Worm (Caenorhabditis elegans): ENCODE measurements around the gene F57B9.3.

The F57B9.3 gene

ce11 chrIII:6931896-6932295, 7.7 kb upstream of the F57B9.3 start, which contains the start of gene byn-1:
TSS of gene byn-1 (plus strand) at chrIII:6932001.
- no peak for TF ChIP-seq ztf-11 (tag; optimal IDR thresholded peaks at IDR 0.05)
- TF ChIP-seq unc-39 (tag; optimal IDR thresholded peaks at IDR 0.05), result no peak
- TF ChIP-seq unc-120 (tag; optimal IDR thresholded peaks at IDR 0.05; ENCODE audit: poor library complexity, severe bottlenecking), result no peak
- TF ChIP-seq ceh-83 (GFP tag; optimal IDR thresholded peaks at IDR 0.05), result no peak
- no peak for TF ChIP-seq mab-5 (tag; optimal IDR thresholded peaks at IDR 0.05)
- TF ChIP-seq drap-1 (GFP tag; optimal IDR thresholded peaks at IDR 0.05), result no peak
- TF ChIP-seq blmp-1 (tag; optimal IDR thresholded peaks at IDR 0.05), result no peak
- TF ChIP-seq unc-62 (GFP tag; optimal IDR thresholded peaks at IDR 0.05), result no peak
- no peak for TF ChIP-seq lsy-2 (tag; optimal IDR thresholded peaks at IDR 0.05)
- no peak for TF ChIP-seq zip-8 (tag; optimal IDR thresholded peaks at IDR 0.05)
- TF ChIP-seq mls-2 (tag; optimal IDR thresholded peaks at IDR 0.05), result no peak
- TF ChIP-seq sptf-1 (tag; optimal IDR thresholded peaks at IDR 0.05), result no peak
- TF ChIP-seq pha-4 (tag; optimal IDR thresholded peaks at IDR 0.05), result no peak
- no peak for TF ChIP-seq ces-1 (GFP tag; optimal IDR thresholded peaks at IDR 0.05)
- no peak for TF ChIP-seq ham-2 (GFP tag; optimal IDR thresholded peaks at IDR 0.05)

- TF ChIP-seq sem-2 (GFP tag; optimal IDR thresholded peaks at IDR 0.05) (no peak), lsy-2 (tag; optimal IDR thresholded peaks at IDR 0.05) (no peak), ceh-43 (GFP tag; optimal IDR thresholded peaks at IDR 0.05) (no peak), mls-2 (tag; optimal IDR thresholded peaks at IDR 0.05) (no peak), drap-1 (GFP tag; optimal IDR thresholded peaks at IDR 0.05) (no peak), unc-39 (tag; optimal IDR thresholded peaks at IDR 0.05) (no peak), unc-120 (tag; optimal IDR thresholded peaks at IDR 0.05; ENCODE audit: poor library complexity, severe bottlenecking) (no peak), ces-1 (GFP tag; optimal IDR thresholded peaks at IDR 0.05) (no peak), lin-13 (tag; optimal IDR thresholded peaks at IDR 0.05) (no peak), nhr-28 (tag; optimal IDR thresholded peaks at IDR 0.05) (no peak)
Measured at ce11 chrIII:6935269-6936017, 4.2 kb upstream of the F57B9.3 start, which contains the start of the genes F57B9.8 and coq-2. TSS of gene F57B9.8 (minus strand) at chrIII:6935319. TSS of gene coq-2 (plus strand) at chrIII:6935967.

- TF ChIP-seq ces-1 (GFP tag; optimal IDR thresholded peaks at IDR 0.05) (no peak), lsy-2 (tag; optimal IDR thresholded peaks at IDR 0.05) (no peak), blmp-1 (tag; optimal IDR thresholded peaks at IDR 0.05) (no peak), pha-4 (tag; optimal IDR thresholded peaks at IDR 0.05) (no peak), hlh-1 (tag; optimal IDR thresholded peaks at IDR 0.05) (no peak), nhr-12 (tag; optimal IDR thresholded peaks at IDR 0.05) (no peak), flh-1 (GFP tag; optimal IDR thresholded peaks at IDR 0.05) (no peak), sptf-1 (tag; optimal IDR thresholded peaks at IDR 0.05) (no peak)
Measured at ce11 chrIII:6945319-6945718, 5.7 kb downstream of the F57B9.3 start.

- TF ChIP-seq tbx-8 (GFP tag; optimal IDR thresholded peaks at IDR 0.05), result no peak
- TF ChIP-seq elt-1 (tag; optimal IDR thresholded peaks at IDR 0.05; ENCODE audit: borderline replicate concordance, insufficient read depth), result no peak
- no peak for TF ChIP-seq lin-13 (tag; optimal IDR thresholded peaks at IDR 0.05)
- TF ChIP-seq hlh-1 (tag; optimal IDR thresholded peaks at IDR 0.05), result no peak
- no peak for TF ChIP-seq ceh-39 (tag; optimal IDR thresholded peaks at IDR 0.05)
- no peak for TF ChIP-seq M03D4.4 (tag; optimal IDR thresholded peaks at IDR 0.05)
- no peak for TF ChIP-seq ceh-43 (GFP tag; optimal IDR thresholded peaks at IDR 0.05)
- no peak for TF ChIP-seq sem-2 (GFP tag; optimal IDR thresholded peaks at IDR 0.05)
- TF ChIP-seq cnd-1 (tag; optimal IDR thresholded peaks at IDR 0.05), result no peak
- no peak for TF ChIP-seq mep-1 (tag; optimal IDR thresholded peaks at IDR 0.05)
- TF ChIP-seq snpc-4 (tag; optimal IDR thresholded peaks at IDR 0.05), result no peak
- TF ChIP-seq nhr-76 (tag; optimal IDR thresholded peaks at IDR 0.05), result no peak
- no peak for TF ChIP-seq lin-32 (GFP tag; optimal IDR thresholded peaks at IDR 0.05)
- TF ChIP-seq ces-1 (GFP tag; optimal IDR thresholded peaks at IDR 0.05), result no peak
- TF ChIP-seq ceh-83 (GFP tag; optimal IDR thresholded peaks at IDR 0.05), result no peak
- no peak for TF ChIP-seq zip-8 (tag; optimal IDR thresholded peaks at IDR 0.05)
- TF ChIP-seq sptf-1 (tag; optimal IDR thresholded peaks at IDR 0.05), result no peak
- TF ChIP-seq elt-3 (tag; optimal IDR thresholded peaks at IDR 0.05), result no peak
- TF ChIP-seq drap-1 (GFP tag; optimal IDR thresholded peaks at IDR 0.05), result no peak
Measured at ce11 chrIII:6945747-6946146, 6.1 kb downstream of the F57B9.3 start, which contains the start of gene abu-13. TSS of gene abu-13 (minus strand) at chrIII:6945898.
